Worm (Caenorhabditis elegans) whole organism, young adult: ENCODE measurements around the gene F55G11.4.
A peak's percentile ranks its signal among the peaks of the same experiment; 100 is the strongest.

Source experiments
- D2030.7 ChIP-seq: fragments of 200-800 bp; sonication (Bioruptor generic); IDR thresholded peaks from 2 replicates; pipeline ENCODE4 v1.3.6; 2022; ENCODE audit warnings: missing genetic modification reagents, missing genetic modification characterization, missing compliant biosample characterization
- F22D6.2 ChIP-seq: sonication (generic microtip); optimal IDR thresholded peaks from 2 replicates; lab custom pipeline; 2016; ENCODE audit warnings: mild to moderate bottlenecking, missing genetic modification characterization, missing compliant biosample characterization
- F39B2.1 ChIP-seq: fragments of 200-800 bp; sonication (Bioruptor generic); IDR thresholded peaks from 2 replicates; pipeline ENCODE4 v1.3.6; 2022; ENCODE audit warnings: missing genetic modification reagents, missing genetic modification characterization, missing compliant biosample characterization
- Y56A3A.18 ChIP-seq: fragments of 200-800 bp; sonication (Bioruptor generic); IDR thresholded peaks from 2 replicates; pipeline ENCODE4 v1.3.6; 2022; ENCODE audit warnings: missing genetic modification reagents, missing genetic modification characterization, missing compliant biosample characterization
- Y95B8A.8 ChIP-seq: fragments of 200-800 bp; sonication (Bioruptor generic); IDR thresholded peaks from 2 replicates; pipeline ENCODE4 v1.3.6; 2022; ENCODE audit warnings: missing genetic modification reagents, missing genetic modification characterization, missing compliant biosample characterization
- ZK185.1 ChIP-seq: sonication (generic microtip); optimal IDR thresholded peaks from 2 replicates; lab custom pipeline; 2016; ENCODE audit warnings: mild to moderate bottlenecking, missing genetic modification characterization, missing compliant biosample characterization; ENCODE audit not compliant: poor library complexity, severe bottlenecking
- akir-1 ChIP-seq: fragments of 200-800 bp; sonication (Bioruptor generic); optimal IDR thresholded peaks from 2 replicates; lab custom pipeline; 2018; ENCODE audit warnings: mild to moderate bottlenecking, missing genetic modification characterization, moderate library complexity, missing compliant biosample characterization
- aptf-2 ChIP-seq: fragments of 200-800 bp; sonication (Bioruptor generic); conservative IDR thresholded peaks from 2 replicates; pipeline ENCODE4 v1.3.6; 2022; ENCODE audit warnings: missing genetic modification reagents, missing genetic modification characterization, missing compliant biosample characterization
- bed-1 ChIP-seq: fragments of 200-800 bp; sonication (Bioruptor generic); IDR thresholded peaks from 2 replicates; pipeline ENCODE4 v1.3.6; 2022; ENCODE audit warnings: missing genetic modification reagents, missing genetic modification characterization, missing compliant biosample characterization
- ceh-100 ChIP-seq: fragments of 200-800 bp; sonication (Bioruptor generic); IDR thresholded peaks from 2 replicates; pipeline ENCODE4 v1.3.6; 2022; ENCODE audit warnings: missing genetic modification reagents, missing genetic modification characterization, missing compliant biosample characterization
- ets-4 ChIP-seq: fragments of 200-800 bp; sonication (Bioruptor generic); optimal IDR thresholded peaks from 2 replicates; lab custom pipeline; 2018; ENCODE audit warnings: mild to moderate bottlenecking, missing genetic modification characterization, missing compliant biosample characterization
- gei-17 ChIP-seq: fragments of 200-800 bp; sonication (Bioruptor generic); optimal IDR thresholded peaks from 2 replicates; lab custom pipeline; 2018; ENCODE audit warnings: mild to moderate bottlenecking, missing genetic modification characterization, missing compliant biosample characterization
- hmg-20 ChIP-seq: fragments of 200-800 bp; sonication (Bioruptor generic); IDR thresholded peaks from 2 replicates; pipeline ENCODE4 v1.3.6; 2022; ENCODE audit warnings: missing genetic modification reagents, missing genetic modification characterization, missing compliant biosample characterization
- hrde-1 ChIP-seq: sonication (generic microtip); optimal IDR thresholded peaks from 2 replicates; lab custom pipeline; 2016; ENCODE audit warnings: missing genetic modification characterization, mild to moderate bottlenecking, missing compliant biosample characterization, moderate library complexity, missing genotype, missing genetic modification reagents, borderline replicate concordance
- let-607 ChIP-seq, 2 experiments: fragments of 200-800 bp in 1 of 2; sonication (Bioruptor generic) in 1 of 2; sonication (generic microtip) in 1 of 2; optimal IDR thresholded peaks; 2 replicates each; lab custom pipeline; 2016 to 2018; ENCODE audit warnings: mild to moderate bottlenecking in 2 of 2, missing compliant biosample characterization in 2 of 2, missing genetic modification characterization in 2 of 2, moderate library complexity in 2 of 2, missing genotype in 1 of 2
- lin-26 ChIP-seq: fragments of 200-800 bp; sonication (Bioruptor generic); IDR thresholded peaks from 2 replicates; pipeline ENCODE4 v1.3.6; 2022; ENCODE audit warnings: missing genetic modification reagents, missing genetic modification characterization, missing compliant biosample characterization
- lin-40 ChIP-seq: sonication (generic microtip); optimal IDR thresholded peaks from 2 replicates; lab custom pipeline; 2016; ENCODE audit warnings: missing genetic modification characterization, mild to moderate bottlenecking, missing compliant biosample characterization, missing genotype, missing genetic modification reagents
- lir-1 ChIP-seq: fragments of 200-800 bp; sonication (Bioruptor generic); conservative IDR thresholded peaks from 2 replicates; pipeline ENCODE4 v1.3.6; 2022; ENCODE audit warnings: missing genetic modification reagents, missing genetic modification characterization, missing compliant biosample characterization
- lsl-1 ChIP-seq: fragments of 200-800 bp; sonication (Bioruptor generic); optimal IDR thresholded peaks from 2 replicates; lab custom pipeline; 2018; ENCODE audit warnings: mild to moderate bottlenecking, missing genetic modification characterization, moderate library complexity, missing compliant biosample characterization
- madf-10 ChIP-seq: sonication (generic microtip); optimal IDR thresholded peaks from 2 replicates; lab custom pipeline; 2016; ENCODE audit warnings: mild to moderate bottlenecking, missing genetic modification characterization, missing compliant biosample characterization
- madf-6 ChIP-seq: fragments of 200-800 bp; sonication (Bioruptor generic); IDR thresholded peaks from 2 replicates; pipeline ENCODE4 v1.3.6; 2022; ENCODE audit warnings: missing genetic modification reagents, missing genetic modification characterization, missing compliant biosample characterization
- madf-8 ChIP-seq: fragments of 200-800 bp; sonication (Bioruptor generic); conservative IDR thresholded peaks from 2 replicates; pipeline ENCODE4 v1.3.6; 2022; ENCODE audit warnings: missing genetic modification reagents, missing genetic modification characterization, missing compliant biosample characterization
- mel-28 ChIP-seq: sonication (generic microtip); optimal IDR thresholded peaks from 2 replicates; lab custom pipeline; 2016; ENCODE audit warnings: borderline replicate concordance, mild to moderate bottlenecking, missing genetic modification characterization, missing compliant biosample characterization
- mes-4 ChIP-seq: sonication (generic microtip); optimal IDR thresholded peaks from 2 replicates; lab custom pipeline; 2016; ENCODE audit warnings: missing genotype, missing genetic modification characterization, missing compliant biosample characterization
- mxl-1 ChIP-seq: sonication (generic microtip); optimal IDR thresholded peaks from 2 replicates; lab custom pipeline; 2016; ENCODE audit warnings: missing genetic modification characterization, missing compliant biosample characterization
- nfyb-1 ChIP-seq: fragments of 200-800 bp; sonication (Bioruptor generic); IDR thresholded peaks from 2 replicates; pipeline ENCODE4 v1.3.6; 2022; ENCODE audit warnings: missing genetic modification reagents, missing genetic modification characterization, missing compliant biosample characterization
- nhr-179 ChIP-seq: sonication (generic microtip); optimal IDR thresholded peaks from 2 replicates; lab custom pipeline; 2016; ENCODE audit warnings: mild to moderate bottlenecking, missing genetic modification characterization, missing compliant biosample characterization
- nhr-80 ChIP-seq: sonication (generic microtip); optimal IDR thresholded peaks from 2 replicates; lab custom pipeline; 2016; ENCODE audit warnings: missing genetic modification characterization, missing compliant biosample characterization
- nhr-90 ChIP-seq: sonication (generic microtip); optimal IDR thresholded peaks from 2 replicates; lab custom pipeline; 2016; ENCODE audit warnings: missing genotype, mild to moderate bottlenecking, missing genetic modification characterization, missing compliant biosample characterization
- pbrm-1 ChIP-seq: fragments of 200-800 bp; sonication (Bioruptor generic); IDR thresholded peaks from 2 replicates; pipeline ENCODE4 v1.3.6; 2022; ENCODE audit warnings: missing genetic modification reagents, missing genetic modification characterization, missing compliant biosample characterization
- pha-4 ChIP-seq: fragments of 150-350 bp; sonication (generic microtip); optimal IDR thresholded peaks from 2 replicates; lab custom pipeline; 2014; ENCODE audit warnings: missing biosample characterization, missing genetic modification reagents, missing genetic modification characterization
- snpc-4 ChIP-seq, 5 experiments: fragments of 150-350 bp in 1 of 5; sonication (generic microtip) in 4 of 5; optimal IDR thresholded peaks; 2 replicates each; lab custom pipeline; 2014 to 2018; ENCODE audit warnings: missing genetic modification characterization in 5 of 5, missing biosample characterization in 3 of 5, antibody characterized with exemption in 2 of 5, mild to moderate bottlenecking in 2 of 5, missing compliant biosample characterization in 2 of 5, missing genotype in 2 of 5, moderate library complexity in 2 of 5, missing genetic modification reagents in 1 of 5
- unc-130 ChIP-seq: sonication (generic microtip); optimal IDR thresholded peaks from 2 replicates; lab custom pipeline; 2016; ENCODE audit warnings: missing genetic modification reagents, missing genetic modification characterization, missing compliant biosample characterization

Gene F55G11.4

ce11 chrIV:12973336-12973735 lies at the start of gene F55G11.4:
Gene F55G11.4 (plus strand): TSS chrIV:12973624.
- TF ChIP-seq ZK185.1 (no peak), mes-4 (tag; lab: Kevin White, UChicago) (no peak), unc-130 (no peak)

DNA sequence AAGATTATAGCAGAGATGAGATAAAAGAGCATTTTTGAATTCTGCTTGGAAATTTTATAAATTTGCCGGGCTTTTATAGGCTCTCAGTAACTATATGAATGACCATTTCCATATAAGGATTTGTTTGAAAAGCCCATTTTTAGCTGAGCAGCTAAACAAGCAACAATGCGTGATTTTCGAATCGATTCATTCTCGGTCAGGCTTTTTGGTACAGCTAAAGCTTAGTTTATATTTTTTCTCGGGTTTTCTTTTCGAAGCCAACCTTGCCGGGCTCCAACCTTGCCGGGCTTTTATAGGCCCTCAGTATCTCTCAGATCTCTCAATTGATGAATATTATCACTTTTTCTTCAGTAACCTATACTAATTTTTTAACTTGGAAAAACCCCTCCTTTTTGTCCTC lies 49.1 kb upstream of the F55G11.4 start, which contains the start of gene srlf-4:
srlf-4 (minus strand) TSS at position 101 of the 400 bp plus-strand sequence.
- TF ChIP-seq bed-1 (GFP tag; lab: Robert Waterston, UW) = 0 out of 2 replicates have a peak, but pooled peaks have one; percentile 34
- TF ChIP-seq F22D6.2 (tag; lab: Kevin White, UChicago) = no peak
- TF ChIP-seq Y56A3A.18 (GFP tag; lab: Robert Waterston, UW) = no peak
- TF ChIP-seq hrde-1 = no peak

DNA sequence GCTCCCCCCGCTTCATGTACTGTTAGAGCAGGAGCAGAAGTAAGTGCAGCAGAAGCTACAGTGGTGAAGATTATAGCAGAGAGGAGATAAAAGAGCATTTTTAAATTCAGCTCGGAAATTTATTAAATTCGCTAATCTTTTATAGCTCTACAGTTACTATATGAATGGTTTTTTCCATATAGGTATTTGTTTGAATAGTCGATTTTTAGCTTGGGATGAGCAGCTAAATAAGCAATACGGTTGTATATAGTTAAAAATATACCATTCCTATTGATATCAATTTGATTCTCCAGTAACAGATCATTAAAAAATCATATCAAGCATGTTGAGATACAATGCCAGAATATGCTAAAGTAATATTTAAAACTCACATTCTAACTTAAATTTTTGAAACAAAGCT lies 46.8 kb upstream of the F55G11.4 start, which contains the start of gene srlf-5:
srlf-5 (minus strand) TSS at position 101 of the 400 bp plus-strand sequence.
- TF ChIP-seq akir-1 (GFP tag; lab: Kevin White, UChicago) = no peak
- TF ChIP-seq hrde-1 = no peak
- TF ChIP-seq madf-6 (GFP tag; lab: Robert Waterston, UW) = no peak
- no peak for TF ChIP-seq ets-4
- no peak for TF ChIP-seq lin-26
- TF ChIP-seq Y95B8A.8 (GFP tag; lab: Robert Waterston, UW) = no peak
- TF ChIP-seq snpc-4 (GFP tag; optimal IDR thresholded peaks at IDR 0.05; lab: Kevin White, UChicago) = no peak
- TF ChIP-seq snpc-4 (tag; optimal IDR thresholded peaks at IDR 0.05; lab: Kevin White, UChicago) = no peak
- TF ChIP-seq aptf-2 (GFP tag; lab: Robert Waterston, UW) = no peak
- TF ChIP-seq gei-17 (GFP tag; lab: Kevin White, UChicago) = no peak
- no peak for TF ChIP-seq mel-28 (tag; lab: Kevin White, UChicago)
- no peak for TF ChIP-seq pha-4 (tag; lab: Kevin White, UChicago)
- no peak for TF ChIP-seq madf-10 (tag; lab: Kevin White, UChicago)
- TF ChIP-seq lin-40 = no peak
- no peak for TF ChIP-seq hmg-20

ce11 chrIV:12936221-12936776 lies 37.1 kb upstream of the F55G11.4 start, which contains the start of the genes cld-1 and dod-21:
Gene cld-1 (minus strand): TSS chrIV:12936271.
Gene dod-21 (plus strand): TSS chrIV:12936738.
- TF ChIP-seq nhr-80 (tag; lab: Kevin White, UChicago) (peak; percentile 69), F39B2.1 (GFP tag; lab: Robert Waterston, UW) (no peak), snpc-4 (GFP tag; optimal IDR thresholded peaks at IDR 0.05; lab: Kevin White, UChicago) (no peak), snpc-4 (tag; optimal IDR thresholded peaks at IDR 0.05; lab: Kevin White, UChicago) (no peak), nhr-90 (tag; lab: Kevin White, UChicago) (no peak), lsl-1 (GFP tag; lab: Kevin White, UChicago) (no peak), lir-1 (GFP tag; lab: Robert Waterston, UW) (no peak), madf-8 (GFP tag; lab: Robert Waterston, UW) (no peak), let-607 (tag; optimal IDR thresholded peaks at IDR 0.05; lab: Kevin White, UChicago) (no peak), mxl-1 (tag; lab: Kevin White, UChicago) (no peak), madf-6 (GFP tag; lab: Robert Waterston, UW) (no peak), ceh-100 (no peak), nfyb-1 (GFP tag; lab: Robert Waterston, UW) (peak; percentile 78), D2030.7 (GFP tag; lab: Robert Waterston, UW) (no peak), nhr-179 (tag; lab: Kevin White, UChicago) (no peak), pbrm-1 (no peak)
